Worm (Caenorhabditis elegans): ENCODE data around the gene Y51H4A.5.

DNA sequence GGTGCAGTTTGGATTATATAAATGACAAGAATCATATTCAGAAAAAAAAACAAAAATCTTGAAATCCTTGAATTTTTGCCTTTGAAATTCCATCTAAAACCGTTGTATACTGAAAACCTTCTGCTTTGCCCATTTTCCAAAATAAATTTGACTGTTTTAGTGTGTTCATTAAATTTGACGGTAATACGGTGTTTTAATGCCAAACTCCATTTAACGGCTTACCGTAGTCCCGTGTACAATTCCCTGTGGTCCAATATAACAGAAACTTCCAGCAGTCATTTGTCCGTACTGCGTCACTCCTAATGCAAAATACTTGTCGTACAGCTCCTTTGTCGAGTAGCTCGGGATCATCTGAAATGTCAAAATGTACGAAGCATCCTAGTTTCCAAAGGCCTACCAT lies 14.6 kb upstream of the Y51H4A.5 start:
- TF ChIP-seq unc-130 (GFP tag; optimal IDR thresholded peaks at IDR 0.05) (no peak), ztf-26 (tag; optimal IDR thresholded peaks at IDR 0.05) (no peak), madf-8 (GFP tag; conservative IDR thresholded peaks at IDR 0.05) (no peak), lin-26 (GFP tag; IDR thresholded peaks at IDR 0.05) (no peak), madf-3 (GFP tag; IDR thresholded peaks at IDR 0.05) (no peak), B0336.3 (GFP tag; IDR thresholded peaks at IDR 0.05) (no peak), egl-18 (GFP tag; IDR thresholded peaks at IDR 0.05) (no peak), F55B11.4 (tag; optimal IDR thresholded peaks at IDR 0.05; ENCODE audit: borderline replicate concordance, insufficient read depth) (no peak), F10E7.11 (tag; optimal IDR thresholded peaks at IDR 0.05) (no peak), mes-4 (tag; optimal IDR thresholded peaks at IDR 0.05) (no peak), pha-4 (tag; optimal IDR thresholded peaks at IDR 0.05) (no peak)
